Fruit fly (Drosophila melanogaster) whole organism, embryonic: ENCODE measurements around the gene Prosalpha6T.
A peak's percentile ranks its signal among the peaks of the same experiment; 100 is the strongest.

Experiments
- Asciz ChIP-seq: fragments of 200-800 bp; sonication (Bioruptor generic); optimal IDR thresholded peaks from 2 replicates; lab custom pipeline; 2017; ENCODE audit warnings: missing biosample characterization, mild to moderate bottlenecking, missing genetic modification characterization, missing genetic modification reagents
- Atf6 ChIP-seq: fragments of 200-800 bp; sonication (Bioruptor generic); IDR thresholded peaks from 2 replicates; pipeline ENCODE4 v1.3.6; 2022; ENCODE audit warnings: missing biosample characterization, missing genetic modification characterization
- B-H2 ChIP-seq: fragments of 200-800 bp; sonication (Bioruptor generic); optimal IDR thresholded peaks from 2 replicates; lab custom pipeline; 2018; ENCODE audit warnings: missing biosample characterization, mild to moderate bottlenecking, missing genetic modification characterization
- Blimp-1 ChIP-seq: fragments of 200-800 bp; sonication (Bioruptor generic); optimal IDR thresholded peaks from 3 replicates; lab custom pipeline; 2018; ENCODE audit warnings: missing biosample characterization, missing genetic modification characterization, mild to moderate bottlenecking, moderate library complexity, missing genetic modification reagents
- CG10366 ChIP-seq: fragments of 200-800 bp; sonication (Bioruptor generic); IDR thresholded peaks from 2 replicates; pipeline ENCODE4 v1.3.6; 2022; ENCODE audit warnings: missing biosample characterization, missing genetic modification characterization
- CG11504 ChIP-seq: fragments of 200-800 bp; sonication (Bioruptor generic); optimal IDR thresholded peaks from 3 replicates; lab custom pipeline; 2019; ENCODE audit warnings: missing biosample characterization, mild to moderate bottlenecking, missing genetic modification characterization, moderate library complexity
- CG12769 ChIP-seq: fragments of 200-800 bp; sonication (Bioruptor generic); optimal IDR thresholded peaks from 2 replicates; lab custom pipeline; 2019; ENCODE audit warnings: missing biosample characterization, mild to moderate bottlenecking, missing genetic modification characterization, moderate library complexity
- CG13287 ChIP-seq: fragments of 200-800 bp; sonication (Bioruptor generic); IDR thresholded peaks from 2 replicates; pipeline ENCODE4 v1.3.6; 2022; ENCODE audit warnings: missing biosample characterization, missing genetic modification characterization; ENCODE audit not compliant: partially characterized antibody
- CG1529 ChIP-seq: fragments of 200-800 bp; sonication (Bioruptor generic); optimal IDR thresholded peaks from 3 replicates; lab custom pipeline; 2018; ENCODE audit warnings: missing biosample characterization, missing genetic modification characterization
- CG15479 ChIP-seq: fragments of 200-800 bp; sonication (Bioruptor generic); optimal IDR thresholded peaks from 3 replicates; lab custom pipeline; 2019; ENCODE audit warnings: missing biosample characterization, mild to moderate bottlenecking, missing genetic modification characterization, moderate library complexity
- CG17802 ChIP-seq: fragments of 200-800 bp; sonication (Bioruptor generic); optimal IDR thresholded peaks from 2 replicates; lab custom pipeline; 2018; ENCODE audit warnings: missing biosample characterization, mild to moderate bottlenecking, missing genetic modification characterization, moderate library complexity
- CG18011 ChIP-seq: fragments of 200-800 bp; sonication (Bioruptor generic); optimal IDR thresholded peaks from 2 replicates; lab custom pipeline; 2017; ENCODE audit warnings: missing biosample characterization, missing genetic modification characterization, mild to moderate bottlenecking, moderate library complexity, missing genotype
- CG18476 ChIP-seq: fragments of 200-800 bp; sonication (Bioruptor generic); optimal IDR thresholded peaks from 2 replicates; lab custom pipeline; 2016; ENCODE audit warnings: missing biosample characterization, mild to moderate bottlenecking, missing genetic modification characterization
- CG2678 ChIP-seq: fragments of 200-800 bp; sonication (Bioruptor generic); optimal IDR thresholded peaks from 3 replicates; lab custom pipeline; 2019; ENCODE audit warnings: missing biosample characterization, mild to moderate bottlenecking, missing genetic modification characterization, moderate library complexity
- CG2712 ChIP-seq: fragments of 200-800 bp; optimal IDR thresholded peaks from 3 replicates; lab custom pipeline; 2019; ENCODE audit warnings: missing biosample characterization, mild to moderate bottlenecking, missing genetic modification characterization, moderate library complexity
- CG3163 ChIP-seq: fragments of 200-800 bp; sonication (Bioruptor generic); optimal IDR thresholded peaks from 3 replicates; lab custom pipeline; 2016; ENCODE audit warnings: missing biosample characterization, missing genetic modification characterization
- CG3726 ChIP-seq: fragments of 200-800 bp; sonication (Bioruptor generic); IDR thresholded peaks from 3 replicates; pipeline ENCODE4, ENCODE4 v1.3.6; 2022; ENCODE audit warnings: missing biosample characterization, missing genetic modification characterization
- CG42726 ChIP-seq: fragments of 200-800 bp; sonication (Bioruptor generic); IDR thresholded peaks from 2 replicates; pipeline ENCODE4 v1.3.6; 2022; ENCODE audit warnings: missing biosample characterization, missing genetic modification characterization; ENCODE audit not compliant: partially characterized antibody
- CG6683 ChIP-seq: fragments of 200-800 bp; sonication (Bioruptor generic); optimal IDR thresholded peaks from 2 replicates; lab custom pipeline; 2017; ENCODE audit warnings: missing biosample characterization, mild to moderate bottlenecking, missing genetic modification characterization, missing genetic modification reagents
- CG6765 ChIP-seq: fragments of 200-800 bp; sonication (Bioruptor generic); optimal IDR thresholded peaks from 3 replicates; lab custom pipeline; 2017; ENCODE audit warnings: missing biosample characterization, mild to moderate bottlenecking, missing genetic modification characterization
- CG7963 ChIP-seq: fragments of 200-800 bp; sonication (Bioruptor generic); IDR thresholded peaks from 3 replicates; pipeline ENCODE4 v1.3.6; 2022; ENCODE audit warnings: missing biosample characterization, missing genetic modification characterization; ENCODE audit not compliant: partially characterized antibody
- D19B ChIP-seq: fragments of 200-800 bp; sonication (Bioruptor generic); optimal IDR thresholded peaks from 2 replicates; lab custom pipeline; 2017; ENCODE audit warnings: missing biosample characterization, mild to moderate bottlenecking, missing genetic modification characterization
- Dip2 ChIP-seq: fragments of 200-800 bp; sonication (Bioruptor generic); IDR thresholded peaks from 2 replicates; pipeline ENCODE4 v1.3.6; 2022; ENCODE audit warnings: missing biosample characterization, missing genetic modification characterization
- Fer2 ChIP-seq: fragments of 200-800 bp; sonication (Bioruptor generic); optimal IDR thresholded peaks from 2 replicates; lab custom pipeline; 2018; ENCODE audit warnings: missing biosample characterization, mild to moderate bottlenecking, missing genetic modification characterization, moderate library complexity
- Gug ChIP-seq: fragments of 200-800 bp; sonication (Bioruptor generic); IDR thresholded peaks from 4 replicates; pipeline ENCODE4 v1.3.6; 2022; ENCODE audit warnings: missing biosample characterization, missing genetic modification characterization
- HHEX ChIP-seq: fragments of 200-800 bp; sonication (Bioruptor generic); optimal IDR thresholded peaks from 3 replicates; lab custom pipeline; 2017; ENCODE audit warnings: missing biosample characterization, mild to moderate bottlenecking, missing genetic modification characterization, missing genetic modification reagents
- HmgD ChIP-seq: fragments of 200-800 bp; sonication (Bioruptor generic); optimal IDR thresholded peaks from 3 replicates; lab custom pipeline; 2016; ENCODE audit warnings: missing biosample characterization, missing genetic modification characterization
- Hmx ChIP-seq: fragments of 200-800 bp; sonication (Bioruptor generic); optimal IDR thresholded peaks from 2 replicates; lab custom pipeline; 2016; ENCODE audit warnings: missing biosample characterization, missing genetic modification characterization
- Kr ChIP-seq: fragments of 200-800 bp; sonication (Bioruptor generic); optimal IDR thresholded peaks from 2 replicates; lab custom pipeline; 2017; ENCODE audit warnings: missing biosample characterization, mild to moderate bottlenecking, missing genetic modification characterization
- Lpt ChIP-seq: fragments of >200 bp; optimal IDR thresholded peaks from 2 replicates; lab custom pipeline; 2018; ENCODE audit warnings: missing biosample characterization, missing genetic modification characterization
- Myb ChIP-seq: fragments of 200-800 bp; sonication (Bioruptor generic); optimal IDR thresholded peaks from 2 replicates; lab custom pipeline; 2016; ENCODE audit warnings: missing biosample characterization, missing genetic modification characterization
- Sin3A ChIP-seq: fragments of >200 bp; optimal IDR thresholded peaks from 2 replicates; lab custom pipeline; 2018
- Six4 ChIP-seq: fragments of 200-800 bp; sonication (Bioruptor generic); optimal IDR thresholded peaks from 2 replicates; lab custom pipeline; 2016; ENCODE audit warnings: missing biosample characterization, missing genetic modification characterization
- Sox102F ChIP-seq: fragments of 200-800 bp; sonication (Bioruptor generic); optimal IDR thresholded peaks from 2 replicates; lab custom pipeline; 2018; ENCODE audit warnings: missing biosample characterization, mild to moderate bottlenecking, missing genetic modification characterization, moderate library complexity
- Ssrp ChIP-seq: fragments of 200-800 bp; sonication (Bioruptor generic); optimal IDR thresholded peaks from 2 replicates; lab custom pipeline; 2018; ENCODE audit warnings: missing biosample characterization, mild to moderate bottlenecking, missing genetic modification characterization, moderate library complexity
- cato ChIP-seq: fragments of 200-800 bp; sonication (Bioruptor generic); optimal IDR thresholded peaks from 2 replicates; lab custom pipeline; 2016; ENCODE audit warnings: missing biosample characterization, missing genetic modification characterization, borderline replicate concordance
- crp ChIP-seq, 2 experiments: fragments of 200-800 bp; sonication (Bioruptor generic); optimal IDR thresholded peaks; 2 replicates in 1 of 2; 3 replicates in 1 of 2; lab custom pipeline; 2017; ENCODE audit warnings: missing biosample characterization in 2 of 2, missing genetic modification characterization in 2 of 2, mild to moderate bottlenecking in 1 of 2, moderate library complexity in 1 of 2
- dan ChIP-seq: fragments of 200-800 bp; sonication (Bioruptor generic); IDR thresholded peaks from 2 replicates; pipeline ENCODE4 v1.3.6; 2022; ENCODE audit warnings: missing biosample characterization, missing genetic modification characterization
- dimm ChIP-seq: fragments of 200-800 bp; sonication (Bioruptor generic); IDR thresholded peaks from 2 replicates; pipeline ENCODE4 v1.3.6; 2022; ENCODE audit warnings: missing biosample characterization, missing genetic modification characterization
- dmrt99B ChIP-seq: fragments of 200-800 bp; sonication (Bioruptor generic); optimal IDR thresholded peaks from 2 replicates; lab custom pipeline; 2018; ENCODE audit warnings: missing biosample characterization, mild to moderate bottlenecking, missing genetic modification characterization, moderate library complexity
- eyg ChIP-seq: fragments of 200-800 bp; sonication (Bioruptor generic); optimal IDR thresholded peaks from 3 replicates; lab custom pipeline; 2016; ENCODE audit warnings: missing biosample characterization, missing genetic modification characterization
- ftz-f1 ChIP-seq: fragments of 200-800 bp; sonication (Bioruptor generic); optimal IDR thresholded peaks from 2 replicates; lab custom pipeline; 2016; ENCODE audit warnings: missing biosample characterization, missing genetic modification characterization
- gfzf ChIP-seq: fragments of 200-800 bp; sonication (Bioruptor generic); optimal IDR thresholded peaks from 2 replicates; lab custom pipeline; 2016; ENCODE audit warnings: missing biosample characterization, mild to moderate bottlenecking, missing genetic modification characterization, moderate library complexity
- kah ChIP-seq: fragments of 200-800 bp; sonication (Bioruptor generic); optimal IDR thresholded peaks from 2 replicates; lab custom pipeline; 2018; ENCODE audit warnings: missing biosample characterization, mild to moderate bottlenecking, missing genetic modification characterization
- mld ChIP-seq: fragments of 200-800 bp; sonication (Bioruptor generic); IDR thresholded peaks from 3 replicates; pipeline ENCODE4 v1.3.6; 2022; ENCODE audit warnings: missing biosample characterization, missing genetic modification characterization; ENCODE audit not compliant: partially characterized antibody
- onecut ChIP-seq: fragments of 200-800 bp; sonication (Bioruptor generic); IDR thresholded peaks from 2 replicates; pipeline ENCODE4 v1.3.6; 2022; ENCODE audit warnings: missing biosample characterization, missing genetic modification characterization
- sr ChIP-seq: fragments of 200-800 bp; sonication (Bioruptor generic); IDR thresholded peaks from 3 replicates; pipeline ENCODE4 v1.3.6; 2022; ENCODE audit warnings: missing biosample characterization, missing genetic modification characterization
- ssp ChIP-seq: fragments of 200-800 bp; sonication (Bioruptor generic); IDR thresholded peaks from 2 replicates; pipeline ENCODE4 v1.3.6; 2022; ENCODE audit warnings: missing biosample characterization, missing genetic modification characterization
- vfl ChIP-seq: fragments of 200-800 bp; sonication (Bioruptor generic); optimal IDR thresholded peaks from 2 replicates; lab custom pipeline; 2016; ENCODE audit warnings: missing biosample characterization, missing genetic modification characterization
- wek ChIP-seq: fragments of 200-800 bp; sonication (Bioruptor generic); optimal IDR thresholded peaks from 3 replicates; lab custom pipeline; 2018; ENCODE audit warnings: missing biosample characterization, mild to moderate bottlenecking, missing genetic modification characterization, moderate library complexity
- z ChIP-seq: fragments of 200-800 bp; sonication (Bioruptor generic); IDR thresholded peaks from 3 replicates; pipeline ENCODE4 v1.3.6; 2022; ENCODE audit warnings: missing biosample characterization, missing genetic modification characterization

The Prosalpha6T gene

DNA sequence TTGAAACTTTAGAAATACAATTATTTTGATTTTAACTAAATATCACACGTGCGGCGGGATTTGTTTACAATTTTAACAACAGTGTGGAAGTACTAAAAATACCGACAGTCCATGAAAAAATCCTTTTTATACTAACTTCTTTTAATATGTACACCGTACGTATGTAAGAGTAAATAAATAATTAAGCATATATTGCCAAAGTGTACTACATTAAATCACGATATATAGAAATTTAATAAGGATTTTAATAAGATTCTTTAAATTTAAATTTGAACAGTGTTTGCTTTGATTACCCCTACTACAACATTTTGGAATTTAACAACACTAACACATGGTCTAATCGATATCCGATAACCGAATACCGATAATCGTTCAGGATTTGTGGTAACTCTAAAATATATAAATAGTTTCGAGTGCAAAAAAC, 9.6 kb upstream of the Prosalpha6T start, which contains the start of the genes Ski6 and CG16812 (continued):
- TF ChIP-seq Blimp-1 (GFP tag; lab: Kevin White, UChicago) (no peak), Sin3A (lab: Kevin White, UChicago) (no peak), CG1529 (GFP tag; lab: Kevin White, UChicago) (no peak), sr (GFP tag; lab: Robert Waterston, UW) (no peak), ftz-f1 (GFP tag; lab: Kevin White, UChicago) (no peak), CG11504 (tag; lab: Kevin White, UChicago) (no peak), CG6765 (GFP tag; lab: Kevin White, UChicago) (peak; percentile 7), CG10366 (GFP tag; lab: Robert Waterston, UW) (peak; percentile 64), Six4 (GFP tag; lab: Kevin White, UChicago) (peak; percentile 46), wek (peak; percentile 93), Gug (GFP tag; lab: Robert Waterston, UW) (no peak), z (no peak), onecut (GFP tag; lab: Robert Waterston, UW) (peak; percentile 46), Dip2 (GFP tag; lab: Robert Waterston, UW) (no peak), D19B (peak; percentile 10), ssp (GFP tag; lab: Robert Waterston, UW) (peak; percentile 50; the same call in 1 of the 2 replicates), CG2712 (tag; lab: Kevin White, UChicago) (peak; percentile 87), Fer2 (peak; percentile 66), CG6683 (GFP tag; lab: Kevin White, UChicago) (no peak), CG42726 (GFP tag; lab: Robert Waterston, UW) (no peak), CG3726 (no peak), dimm (GFP tag; lab: Robert Waterston, UW) (no peak), vfl (GFP tag; lab: Kevin White, UChicago) (peak; percentile 10), HHEX (GFP tag; lab: Kevin White, UChicago) (peak; percentile 28), kah (GFP tag; lab: Kevin White, UChicago) (no peak), CG18011 (GFP tag; lab: Kevin White, UChicago) (no peak), CG2678 (tag; lab: Kevin White, UChicago) (no peak), Asciz (no peak), dan (GFP tag; lab: Robert Waterston, UW) (no peak), eyg (no peak), B-H2 (GFP tag; lab: Kevin White, UChicago) (no peak), Kr (GFP tag; lab: Kevin White, UChicago) (no peak), mld (no peak), CG3163 (GFP tag; lab: Kevin White, UChicago) (no peak), dmrt99B (tag; lab: Kevin White, UChicago) (no peak), CG17802 (tag; lab: Kevin White, UChicago) (no peak), Myb (GFP tag; lab: Kevin White, UChicago) (no peak), HmgD (no peak), CG12769 (tag; lab: Kevin White, UChicago) (no peak), cato (GFP tag; lab: Kevin White, UChicago) (peak; percentile 34), Ssrp (tag; lab: Kevin White, UChicago) (peak; percentile 56), CG13287 (GFP tag; lab: Robert Waterston, UW) (peak; percentile 65), CG7963 (GFP tag; lab: Robert Waterston, UW) (0 out of 3 replicates have a peak, but pooled peaks have one; percentile 18), gfzf (GFP tag; lab: Kevin White, UChicago) (peak; percentile 58), Lpt (GFP tag; lab: Kevin White, UChicago) (no peak), CG15479 (no peak), crp (GFP tag; optimal IDR thresholded peaks at IDR 0.05; lab: Kevin White, UChicago) (peak in 1 of 2 experiments; percentile 62), Atf6 (GFP tag; lab: Robert Waterston, UW) (peak; percentile 66), Hmx (peak; percentile 35), Sox102F (peak; percentile 81), CG18476 (GFP tag; lab: Kevin White, UChicago) (peak; percentile 20)
